Worm (Caenorhabditis elegans): ENCODE results near the gene fbxa-85.

DNA sequence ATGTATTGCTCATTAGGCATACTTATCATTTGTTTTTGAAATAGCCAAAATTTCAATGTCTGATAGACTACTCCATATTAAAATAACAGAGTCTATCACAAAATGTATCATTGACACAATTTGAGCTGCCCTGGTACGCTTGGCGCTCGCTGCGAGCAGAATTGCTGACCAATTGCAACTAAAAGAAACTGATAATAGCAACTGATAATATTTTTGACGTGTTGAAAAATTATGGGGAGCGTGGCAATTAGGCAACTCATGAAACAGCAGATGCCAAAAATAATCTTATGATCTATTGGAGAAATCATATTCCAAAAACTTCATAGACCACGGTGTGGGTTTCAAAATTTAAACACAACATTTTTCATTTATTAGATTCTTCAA is 17.7 kb upstream of the fbxa-85 start:
- TF ChIP-seq flt-1 (GFP tag; IDR thresholded peaks at IDR 0.05): no peak
- TF ChIP-seq ztf-29 (GFP tag; IDR thresholded peaks at IDR 0.05): no peak
- no peak for TF ChIP-seq cog-1 (tag; optimal IDR thresholded peaks at IDR 0.05)
- no peak for TF ChIP-seq T22C8.4 (GFP tag; IDR thresholded peaks at IDR 0.05)
- TF ChIP-seq med-1 (GFP tag; optimal IDR thresholded peaks at IDR 0.05; ENCODE audit: insufficient read depth): no peak
- no peak for TF ChIP-seq ztf-23 (GFP tag; IDR thresholded peaks at IDR 0.05)
- TF ChIP-seq tab-1 (GFP tag; IDR thresholded peaks at IDR 0.05): no peak
- no peak for TF ChIP-seq ref-1 (GFP tag; conservative IDR thresholded peaks at IDR 0.05)
- TF ChIP-seq klf-2 (GFP tag; conservative IDR thresholded peaks at IDR 0.05): no peak
